Worm (Caenorhabditis elegans): ENCODE measurements around the gene ceh-7.

Gene ceh-7

ce11 chrII:8747246-8747938 lies 43.8 kb upstream of the ceh-7 start (continued):
- peak; percentile 90 for TF ChIP-seq tlf-1 (GFP tag; optimal IDR thresholded peaks at IDR 0.05)
- TF ChIP-seq unc-62 (GFP tag; optimal IDR thresholded peaks at IDR 0.05), result no peak
- TF ChIP-seq nfya-1 (tag; optimal IDR thresholded peaks at IDR 0.05; ENCODE audit: borderline replicate concordance, insufficient read depth), result no peak
- no peak for TF ChIP-seq F57A8.1 (GFP tag; optimal IDR thresholded peaks at IDR 0.05)
- no peak for TF ChIP-seq rpc-1 (optimal IDR thresholded peaks at IDR 0.05)
- TF ChIP-seq rpc-1 (tag; optimal IDR thresholded peaks at IDR 0.05), result no peak
- TF ChIP-seq fkh-3 (tag; optimal IDR thresholded peaks at IDR 0.05), result no peak
- TF ChIP-seq hsf-1 (GFP tag; IDR thresholded peaks at IDR 0.05), result no peak
- TF ChIP-seq nhr-179 (tag; optimal IDR thresholded peaks at IDR 0.05), result no peak
- no peak for TF ChIP-seq sptf-2 (GFP tag; optimal IDR thresholded peaks at IDR 0.05)
- TF ChIP-seq ceh-27 (GFP tag; optimal IDR thresholded peaks at IDR 0.05), result no peak
- peak; percentile 70 for TF ChIP-seq attf-5 (GFP tag; optimal IDR thresholded peaks at IDR 0.05)
- TF ChIP-seq xnd-1 (tag; optimal IDR thresholded peaks at IDR 0.05), result no peak
- no peak for TF ChIP-seq hrde-1 (tag; optimal IDR thresholded peaks at IDR 0.05; ENCODE audit: borderline replicate concordance)
- peak; percentile 70 for TF ChIP-seq zfh-2 (GFP tag; conservative IDR thresholded peaks at IDR 0.05)
- no peak; the same call in 1 of the 2 replicates for TF ChIP-seq Y79H2A.3 (GFP tag; conservative IDR thresholded peaks at IDR 0.05)
- peak; percentile 63 for TF ChIP-seq mxl-1 (tag; optimal IDR thresholded peaks at IDR 0.05)
- no peak for TF ChIP-seq F57C9.4 (tag; optimal IDR thresholded peaks at IDR 0.05)
- TF ChIP-seq D2030.7 (GFP tag; IDR thresholded peaks at IDR 0.05), result no peak
- TF ChIP-seq let-607 (tag; optimal IDR thresholded peaks at IDR 0.05), result peak; percentile 39 to 41
- TF ChIP-seq ekl-4 (GFP tag; IDR thresholded peaks at IDR 0.05), result no peak; the same call in 1 of the 2 replicates
- TF ChIP-seq F23B12.7 (tag; optimal IDR thresholded peaks at IDR 0.05; ENCODE audit: insufficient read depth), result no peak
- peak; percentile 86; the same call in 1 of the 2 replicates for TF ChIP-seq Y56A3A.18 (GFP tag; IDR thresholded peaks at IDR 0.05)
- no peak for TF ChIP-seq bed-1 (GFP tag; IDR thresholded peaks at IDR 0.05)
- TF ChIP-seq attf-6 (GFP tag; IDR thresholded peaks at IDR 0.05), result no peak
- TF ChIP-seq ceh-40 (GFP tag; IDR thresholded peaks at IDR 0.05), result peak; percentile 55; the same call in 1 of the 2 replicates
- TF ChIP-seq him-1 (tag; optimal IDR thresholded peaks at IDR 0.05), result no peak
- no peak for TF ChIP-seq ets-4 (GFP tag; optimal IDR thresholded peaks at IDR 0.05)
- no peak for TF ChIP-seq egl-18 (GFP tag; IDR thresholded peaks at IDR 0.05)
- TF ChIP-seq tbx-9 (tag; optimal IDR thresholded peaks at IDR 0.05; ENCODE audit: borderline replicate concordance), result no peak
- TF ChIP-seq lir-1 (GFP tag; conservative IDR thresholded peaks at IDR 0.05), result peak; percentile 5; the same call in 1 of the 2 replicates
- no peak for TF ChIP-seq lsy-27 (tag; optimal IDR thresholded peaks at IDR 0.05; ENCODE audit: borderline replicate concordance, insufficient read depth)
- no peak for TF ChIP-seq sdz-38 (tag; optimal IDR thresholded peaks at IDR 0.05)
- peak; percentile 32; the same call in 1 of the 2 replicates for TF ChIP-seq madf-6 (GFP tag; IDR thresholded peaks at IDR 0.05)
- no peak for TF ChIP-seq B0019.2 (GFP tag; conservative IDR thresholded peaks at IDR 0.05)
- peak; percentile 96 for TF ChIP-seq ama-1 (optimal IDR thresholded peaks at IDR 0.05)
- TF ChIP-seq ama-1 (GFP tag; optimal IDR thresholded peaks at IDR 0.05), result no peak

- TF ChIP-seq madf-6 (GFP tag; IDR thresholded peaks at IDR 0.05), result no peak
- no peak for TF ChIP-seq dpl-1 (GFP tag; optimal IDR thresholded peaks at IDR 0.05)
- no peak for TF ChIP-seq sea-2 (GFP tag; IDR thresholded peaks at IDR 0.05)
- TF ChIP-seq sptf-2 (GFP tag; optimal IDR thresholded peaks at IDR 0.05), result no peak
- TF ChIP-seq attf-3 (GFP tag; conservative IDR thresholded peaks at IDR 0.05), result no peak
- TF ChIP-seq nhr-27 (tag; optimal IDR thresholded peaks at IDR 0.05), result no peak
- peak; percentile 37 for TF ChIP-seq gei-17 (GFP tag; optimal IDR thresholded peaks at IDR 0.05)
- 0 out of 2 replicates have a peak, but pooled peaks have one; percentile 52 for TF ChIP-seq ztf-25 (GFP tag; IDR thresholded peaks at IDR 0.05)
- no peak for TF ChIP-seq ceh-27 (GFP tag; optimal IDR thresholded peaks at IDR 0.05)
- TF ChIP-seq F39B2.1 (GFP tag; IDR thresholded peaks at IDR 0.05), result no peak
- TF ChIP-seq F23B12.7 (tag; optimal IDR thresholded peaks at IDR 0.05; ENCODE audit: insufficient read depth), result no peak
- no peak for TF ChIP-seq F49E8.2 (tag; optimal IDR thresholded peaks at IDR 0.05; ENCODE audit: insufficient read depth)
- TF ChIP-seq zfh-2 (GFP tag; conservative IDR thresholded peaks at IDR 0.05), result no peak
- no peak for TF ChIP-seq nfyb-1 (GFP tag; IDR thresholded peaks at IDR 0.05)
- TF ChIP-seq ccch-3 (GFP tag; optimal IDR thresholded peaks at IDR 0.05), result no peak
These were observed 42.7 kb upstream of the ceh-7 start for ce11 chrII:8746298-8746775.

All from whole organism, young adult.